Worm (Caenorhabditis elegans): Measurements from ENCODE around the gene H12D21.9.

Gene H12D21.9

ce11 chrV:14909331-14909835 lies at the start of gene H12D21.9:
Gene H12D21.9, minus strand, starts transcription at chrV:14909478.
- TF ChIP-seq unc-120 (tag; optimal IDR thresholded peaks at IDR 0.05; ENCODE audit: poor library complexity, severe bottlenecking) (peak; percentile 54), nhr-237 (tag; optimal IDR thresholded peaks at IDR 0.05) (no peak)

- TF ChIP-seq ztf-11 (tag; optimal IDR thresholded peaks at IDR 0.05) = no peak
- no peak for TF ChIP-seq mab-5 (tag; optimal IDR thresholded peaks at IDR 0.05)
- TF ChIP-seq sptf-1 (tag; optimal IDR thresholded peaks at IDR 0.05) = no peak
- TF ChIP-seq mls-2 (tag; optimal IDR thresholded peaks at IDR 0.05) = no peak
- no peak for TF ChIP-seq elt-3 (tag; optimal IDR thresholded peaks at IDR 0.05)
- no peak for TF ChIP-seq ceh-83 (GFP tag; optimal IDR thresholded peaks at IDR 0.05)
- no peak for TF ChIP-seq lin-32 (GFP tag; optimal IDR thresholded peaks at IDR 0.05)
- TF ChIP-seq ceh-39 (tag; optimal IDR thresholded peaks at IDR 0.05) = no peak
Observed at ce11 chrV:14955676-14956075, 46.4 kb upstream of the H12D21.9 start, which contains the start of gene F02D8.9. Gene F02D8.9, minus strand, starts transcription at chrV:14955776.

ce11 chrV:14954633-14955032 lies 45.4 kb upstream of the H12D21.9 start, which contains the start of gene C30G7.5:
Gene C30G7.5, minus strand, starts transcription at chrV:14954733.
- TF ChIP-seq ceh-39 (tag; optimal IDR thresholded peaks at IDR 0.05) (no peak), unc-39 (tag; optimal IDR thresholded peaks at IDR 0.05) (no peak), mab-5 (tag; optimal IDR thresholded peaks at IDR 0.05) (no peak), elt-3 (tag; optimal IDR thresholded peaks at IDR 0.05) (no peak), hlh-1 (tag; optimal IDR thresholded peaks at IDR 0.05) (no peak), flh-1 (GFP tag; optimal IDR thresholded peaks at IDR 0.05) (no peak)

- no peak for TF ChIP-seq cnd-1 (tag; optimal IDR thresholded peaks at IDR 0.05)
- TF ChIP-seq bed-3 (GFP tag; optimal IDR thresholded peaks at IDR 0.05) = no peak
- TF ChIP-seq nhr-2 (tag; optimal IDR thresholded peaks at IDR 0.05) = no peak
- TF ChIP-seq unc-39 (tag; optimal IDR thresholded peaks at IDR 0.05) = no peak
- no peak for TF ChIP-seq lsy-2 (tag; optimal IDR thresholded peaks at IDR 0.05)
- no peak for TF ChIP-seq ham-2 (GFP tag; optimal IDR thresholded peaks at IDR 0.05)
- no peak for TF ChIP-seq ztf-11 (tag; optimal IDR thresholded peaks at IDR 0.05)
- no peak for TF ChIP-seq nhr-12 (tag; optimal IDR thresholded peaks at IDR 0.05)
- TF ChIP-seq sem-2 (GFP tag; optimal IDR thresholded peaks at IDR 0.05) = no peak
- no peak for TF ChIP-seq mep-1 (tag; optimal IDR thresholded peaks at IDR 0.05)
- TF ChIP-seq elt-3 (tag; optimal IDR thresholded peaks at IDR 0.05) = no peak
- no peak for TF ChIP-seq unc-120 (tag; optimal IDR thresholded peaks at IDR 0.05; ENCODE audit: poor library complexity, severe bottlenecking)
Observed at ce11 chrV:14949477-14949876, 40.2 kb upstream of the H12D21.9 start, which contains the start of gene hil-1. Gene hil-1, plus strand, starts transcription at chrV:14949777.

ce11 chrV:14948566-14948965 lies 39.3 kb upstream of the H12D21.9 start:
- TF ChIP-seq unc-120 (tag; optimal IDR thresholded peaks at IDR 0.05; ENCODE audit: poor library complexity, severe bottlenecking) (no peak), ztf-11 (tag; optimal IDR thresholded peaks at IDR 0.05) (no peak), lsy-2 (tag; optimal IDR thresholded peaks at IDR 0.05) (no peak), mep-1 (tag; optimal IDR thresholded peaks at IDR 0.05) (no peak), zip-8 (tag; optimal IDR thresholded peaks at IDR 0.05) (no peak), lin-32 (GFP tag; optimal IDR thresholded peaks at IDR 0.05) (no peak), snpc-4 (tag; optimal IDR thresholded peaks at IDR 0.05) (no peak), M03D4.4 (tag; optimal IDR thresholded peaks at IDR 0.05) (no peak), ceh-83 (GFP tag; optimal IDR thresholded peaks at IDR 0.05) (no peak), hlh-1 (tag; optimal IDR thresholded peaks at IDR 0.05) (no peak), nhr-237 (tag; optimal IDR thresholded peaks at IDR 0.05) (no peak), nhr-28 (tag; optimal IDR thresholded peaks at IDR 0.05) (no peak), elt-1 (tag; optimal IDR thresholded peaks at IDR 0.05; ENCODE audit: borderline replicate concordance, insufficient read depth) (no peak), ces-1 (GFP tag; optimal IDR thresholded peaks at IDR 0.05) (no peak), ham-2 (GFP tag; optimal IDR thresholded peaks at IDR 0.05) (no peak), nhr-12 (tag; optimal IDR thresholded peaks at IDR 0.05) (no peak), sem-2 (GFP tag; optimal IDR thresholded peaks at IDR 0.05) (no peak), mls-2 (tag; optimal IDR thresholded peaks at IDR 0.05) (no peak), ceh-39 (tag; optimal IDR thresholded peaks at IDR 0.05) (no peak), bed-3 (GFP tag; optimal IDR thresholded peaks at IDR 0.05) (no peak)

- TF ChIP-seq nhr-2 (tag; optimal IDR thresholded peaks at IDR 0.05) (no peak), nhr-12 (tag; optimal IDR thresholded peaks at IDR 0.05) (no peak), drap-1 (GFP tag; optimal IDR thresholded peaks at IDR 0.05) (no peak), zip-8 (tag; optimal IDR thresholded peaks at IDR 0.05) (no peak), mls-2 (tag; optimal IDR thresholded peaks at IDR 0.05) (no peak), pha-4 (tag; optimal IDR thresholded peaks at IDR 0.05) (no peak), ztf-11 (tag; optimal IDR thresholded peaks at IDR 0.05) (no peak), lin-13 (tag; optimal IDR thresholded peaks at IDR 0.05) (no peak), ceh-39 (tag; optimal IDR thresholded peaks at IDR 0.05) (no peak), unc-39 (tag; optimal IDR thresholded peaks at IDR 0.05) (no peak), unc-62 (GFP tag; optimal IDR thresholded peaks at IDR 0.05) (no peak), cnd-1 (tag; optimal IDR thresholded peaks at IDR 0.05) (no peak), sem-2 (GFP tag; optimal IDR thresholded peaks at IDR 0.05) (no peak), ces-1 (GFP tag; optimal IDR thresholded peaks at IDR 0.05) (no peak), lin-32 (GFP tag; optimal IDR thresholded peaks at IDR 0.05) (no peak), ham-2 (GFP tag; optimal IDR thresholded peaks at IDR 0.05) (no peak)
Observed at ce11 chrV:14947022-14947421, 37.7 kb upstream of the H12D21.9 start, which contains the start of gene C30G7.4. Gene C30G7.4, minus strand, starts transcription at chrV:14947122.

Data from whole organism, mixed stage, embryonic.